Worm (Caenorhabditis elegans): ENCODE data around the gene Y62H9A.10.

Gene Y62H9A.10

ce11 chrX:11879871-11880270 lies 22.7 kb downstream of the Y62H9A.10 start, which contains the start of the genes Y62H9A.3 and Y62H9A.4:
Gene Y62H9A.3 (minus strand): TSS chrX:11879971.
Gene Y62H9A.4 (plus strand): TSS chrX:11880126.
- TF ChIP-seq T23F11.4 (GFP tag; optimal IDR thresholded peaks at IDR 0.05) (no peak), sdc-2 (tag; optimal IDR thresholded peaks at IDR 0.05) (no peak), ttx-3 (tag; optimal IDR thresholded peaks at IDR 0.05) (no peak), che-1 (tag; optimal IDR thresholded peaks at IDR 0.05) (no peak), dve-1 (tag; optimal IDR thresholded peaks at IDR 0.05) (no peak), lim-6 (tag; optimal IDR thresholded peaks at IDR 0.05) (no peak), tbx-7 (tag; optimal IDR thresholded peaks at IDR 0.05) (no peak), pat-9 (tag; optimal IDR thresholded peaks at IDR 0.05) (no peak), dmd-4 (tag; optimal IDR thresholded peaks at IDR 0.05; ENCODE audit: borderline replicate concordance) (no peak), sox-2 (GFP tag; IDR thresholded peaks at IDR 0.05) (no peak)

DNA sequence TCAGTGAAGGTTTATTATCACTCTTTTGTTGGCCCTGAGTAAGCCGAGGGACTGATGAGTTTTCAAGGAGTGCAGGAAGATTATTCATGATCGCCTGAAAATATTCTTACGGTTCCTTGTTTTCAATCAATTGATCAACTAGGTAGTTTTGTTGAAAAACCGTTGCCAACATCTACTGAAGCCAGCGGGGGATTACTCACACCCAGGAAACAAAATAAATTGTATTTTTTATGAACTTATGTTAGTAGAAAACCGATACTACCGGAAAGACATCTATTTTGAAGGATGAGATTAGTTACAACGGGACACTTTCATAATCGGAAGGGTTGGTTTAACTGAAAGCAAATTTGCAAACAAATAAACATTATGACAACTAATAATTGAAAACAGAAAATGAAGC lies 24.5 kb downstream of the Y62H9A.10 start, which contains the start of gene Y62H9A.2:
Gene Y62H9A.2, minus strand, starts transcription at position 101 of the 400 bp plus-strand sequence.
- TF ChIP-seq ceh-34 (tag; optimal IDR thresholded peaks at IDR 0.05) = no peak
- TF ChIP-seq ceh-6 (GFP tag; optimal IDR thresholded peaks at IDR 0.05) = no peak
- no peak for TF ChIP-seq ceh-45 (GFP tag; IDR thresholded peaks at IDR 0.05)
- no peak for TF ChIP-seq dmd-4 (tag; optimal IDR thresholded peaks at IDR 0.05; ENCODE audit: borderline replicate concordance)
- TF ChIP-seq sdc-2 (tag; optimal IDR thresholded peaks at IDR 0.05) = no peak
- no peak for TF ChIP-seq ceh-19 (GFP tag; optimal IDR thresholded peaks at IDR 0.05)
- no peak for TF ChIP-seq ceh-9 (tag; optimal IDR thresholded peaks at IDR 0.05)
- TF ChIP-seq lim-6 (tag; optimal IDR thresholded peaks at IDR 0.05) = no peak
- TF ChIP-seq npax-4 (tag; optimal IDR thresholded peaks at IDR 0.05) = no peak
- no peak for TF ChIP-seq gmeb-2 (tag; optimal IDR thresholded peaks at IDR 0.05)
- TF ChIP-seq tbx-2 (tag; optimal IDR thresholded peaks at IDR 0.05) = no peak
- no peak for TF ChIP-seq tbx-7 (tag; optimal IDR thresholded peaks at IDR 0.05)
- no peak for TF ChIP-seq odd-2 (tag; optimal IDR thresholded peaks at IDR 0.05)
- TF ChIP-seq sox-4 (tag; optimal IDR thresholded peaks at IDR 0.05) = no peak
- no peak for TF ChIP-seq zip-5 (tag; optimal IDR thresholded peaks at IDR 0.05)
- TF ChIP-seq pag-3 (tag; optimal IDR thresholded peaks at IDR 0.05; ENCODE audit: borderline replicate concordance) = no peak
- TF ChIP-seq ceh-31 (tag; optimal IDR thresholded peaks at IDR 0.05) = no peak
- TF ChIP-seq nhr-11 (tag; optimal IDR thresholded peaks at IDR 0.05) = no peak
- no peak for TF ChIP-seq dve-1 (tag; optimal IDR thresholded peaks at IDR 0.05)
- no peak for TF ChIP-seq pat-9 (tag; optimal IDR thresholded peaks at IDR 0.05)

DNA sequence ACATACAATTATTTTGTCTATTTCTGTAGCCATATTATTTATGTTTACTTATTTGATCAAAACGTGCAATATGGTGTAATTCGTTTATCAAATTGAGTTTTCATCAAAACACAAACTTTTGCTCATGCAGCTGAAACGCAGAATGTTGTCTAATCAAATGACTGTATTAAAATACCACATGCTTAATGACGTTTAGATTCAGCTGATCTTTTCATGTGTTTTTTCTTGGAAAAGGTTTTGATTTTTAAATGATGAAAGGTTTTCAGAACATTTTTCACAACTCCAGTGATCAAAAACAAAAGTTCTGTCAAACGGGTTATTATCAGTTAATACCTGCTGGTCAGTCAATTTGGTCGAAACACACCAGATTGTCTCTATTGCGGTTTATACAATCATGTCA lies 27.3 kb downstream of the Y62H9A.10 start, which contains the start of gene Y62H9A.1:
Gene Y62H9A.1, plus strand, starts transcription at position 282 of the 400 bp plus-strand sequence.
- no peak for TF ChIP-seq ceh-22 (tag; optimal IDR thresholded peaks at IDR 0.05)
- TF ChIP-seq pha-2 (tag; optimal IDR thresholded peaks at IDR 0.05) = no peak
- TF ChIP-seq ceh-31 (tag; optimal IDR thresholded peaks at IDR 0.05) = no peak
- no peak for TF ChIP-seq unc-86 (tag; optimal IDR thresholded peaks at IDR 0.05)
- no peak for TF ChIP-seq nhr-232 (tag; optimal IDR thresholded peaks at IDR 0.05)
- TF ChIP-seq K02D7.2 (tag; optimal IDR thresholded peaks at IDR 0.05) = no peak
- TF ChIP-seq ztf-16 (tag; optimal IDR thresholded peaks at IDR 0.05) = no peak
- TF ChIP-seq ceh-19 (GFP tag; optimal IDR thresholded peaks at IDR 0.05) = no peak
- TF ChIP-seq unc-55 (GFP tag; optimal IDR thresholded peaks at IDR 0.05) = no peak
- TF ChIP-seq fkh-10 (GFP tag; optimal IDR thresholded peaks at IDR 0.05) = no peak
- no peak for TF ChIP-seq tbx-2 (tag; optimal IDR thresholded peaks at IDR 0.05)

DNA sequence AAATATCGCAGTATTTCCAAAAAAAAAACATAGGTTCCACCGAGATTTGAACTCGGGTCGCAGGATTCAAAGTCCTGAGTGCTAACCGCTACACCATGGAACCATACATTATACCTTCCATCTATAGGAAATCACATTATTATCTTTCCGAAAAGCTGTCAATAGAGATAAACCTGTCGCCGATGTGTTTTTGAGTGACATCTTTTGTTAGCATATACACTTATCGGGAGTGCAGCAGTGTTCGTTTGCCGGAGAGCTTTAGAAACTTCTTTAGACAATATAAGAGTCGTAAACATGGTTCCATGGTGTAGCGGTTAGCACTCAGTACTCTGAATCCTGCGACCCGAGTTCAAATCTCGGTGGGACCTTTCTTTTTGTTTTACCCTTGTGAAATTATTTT lies 30.4 kb downstream of the Y62H9A.10 start:
- TF ChIP-seq F13H6.1 (tag; optimal IDR thresholded peaks at IDR 0.05) (no peak), T23F11.4 (GFP tag; optimal IDR thresholded peaks at IDR 0.05) (no peak), sdc-2 (tag; optimal IDR thresholded peaks at IDR 0.05) (no peak)

DNA sequence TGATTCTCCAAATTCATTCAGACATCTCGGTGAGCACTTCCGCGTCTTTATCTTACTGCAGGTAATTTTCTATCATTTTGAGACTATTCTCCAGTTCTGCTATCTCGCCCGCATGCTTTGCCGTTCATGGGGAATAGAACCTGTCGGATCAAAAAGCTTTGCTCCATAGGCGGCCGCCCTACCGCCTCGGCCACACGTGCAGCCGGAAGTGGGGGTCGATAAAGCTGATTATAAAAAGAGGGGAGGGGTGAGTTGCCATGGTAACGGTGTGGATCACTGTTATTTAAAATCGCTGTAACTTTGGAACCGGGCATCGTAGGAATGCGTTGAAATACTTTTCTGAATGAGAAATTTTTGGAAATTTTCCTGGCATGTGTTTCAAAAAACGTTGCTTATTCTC lies 32.2 kb downstream of the Y62H9A.10 start:
- TF ChIP-seq ets-4 (tag; optimal IDR thresholded peaks at IDR 0.05) (no peak), C38D4.7 (GFP tag; optimal IDR thresholded peaks at IDR 0.05) (peak; percentile 4), pqm-1 (tag; optimal IDR thresholded peaks at IDR 0.05) (no peak), F13H6.1 (tag; optimal IDR thresholded peaks at IDR 0.05) (no peak), sdc-2 (tag; optimal IDR thresholded peaks at IDR 0.05) (peak; percentile 12), Y22D7AL.16 (tag; optimal IDR thresholded peaks at IDR 0.05) (no peak), ceh-48 (tag; optimal IDR thresholded peaks at IDR 0.05) (no peak)
